Fruit fly (Drosophila melanogaster) Kc167 (cell line): ENCODE data around the gene CG45263.

Experiments used
- Sin3A ChIP-seq: fragments of >200 bp; optimal IDR thresholded peaks from 2 replicates; lab custom pipeline; 2018; ENCODE audit warnings: missing external identifiers
- psq ChIP-seq: fragments of >200 bp; optimal IDR thresholded peaks from 2 replicates; lab custom pipeline; 2017; ENCODE audit warnings: missing external identifiers

- TF ChIP-seq Sin3A (lab: Kevin White, UChicago) (no peak), psq (no peak)
Measured at dm6 chr3R:8368553-8368952, 108.9 kb downstream of the CG45263 start.
